Worm (Caenorhabditis elegans): ENCODE measurements around the gene K08H2.7.

ce11 chrX:13227778-13228177 is 20.5 kb downstream of the K08H2.7 start:
- no peak for TF ChIP-seq pha-4 (tag; optimal IDR thresholded peaks at IDR 0.05)
- TF ChIP-seq dmd-4 (tag; optimal IDR thresholded peaks at IDR 0.05; ENCODE audit: borderline replicate concordance), result no peak
- no peak for TF ChIP-seq Y22D7AL.16 (tag; optimal IDR thresholded peaks at IDR 0.05)
- no peak for TF ChIP-seq fax-1 (tag; optimal IDR thresholded peaks at IDR 0.05)
- no peak for TF ChIP-seq hlh-15 (tag; optimal IDR thresholded peaks at IDR 0.05)
- TF ChIP-seq unc-55 (GFP tag; optimal IDR thresholded peaks at IDR 0.05), result no peak
- TF ChIP-seq K09A11.1 (tag; optimal IDR thresholded peaks at IDR 0.05; ENCODE audit: insufficient read depth), result no peak
